Worm (Caenorhabditis elegans) whole organism, L1 larva: ENCODE measurements around the gene hpd-1.

ENCODE experiments used
- C34B4.2 ChIP-seq: sonication (generic microtip); optimal IDR thresholded peaks from 2 replicates; lab custom pipeline; 2017; ENCODE audit warnings: mild to moderate bottlenecking, missing genetic modification characterization, missing compliant biosample characterization
- aha-1 ChIP-seq: fragments of 150-350 bp; optimal IDR thresholded peaks from 2 replicates; lab custom pipeline; 2014; ENCODE audit warnings: missing biosample characterization, missing genetic modification characterization
- alr-1 ChIP-seq: fragments of 200-800 bp; sonication (Bioruptor generic); optimal IDR thresholded peaks from 2 replicates; lab custom pipeline; 2018; ENCODE audit warnings: borderline replicate concordance, mild to moderate bottlenecking, missing genetic modification characterization, missing compliant biosample characterization
- blmp-1 ChIP-seq: fragments of 150-350 bp; optimal IDR thresholded peaks from 2 replicates; lab custom pipeline; 2014; ENCODE audit warnings: missing biosample characterization, missing genetic modification characterization
- ceh-63 ChIP-seq: fragments of 200-800 bp; sonication (Bioruptor generic); optimal IDR thresholded peaks from 2 replicates; lab custom pipeline; 2018; ENCODE audit warnings: mild to moderate bottlenecking, missing genetic modification characterization, missing compliant biosample characterization
- ceh-8 ChIP-seq: fragments of 200-800 bp; sonication (Bioruptor generic); optimal IDR thresholded peaks from 2 replicates; lab custom pipeline; 2018; ENCODE audit warnings: mild to moderate bottlenecking, missing genetic modification characterization, moderate library complexity, missing compliant biosample characterization
- ceh-88 ChIP-seq: fragments of 200-800 bp; sonication (Bioruptor generic); IDR thresholded peaks from 2 replicates; pipeline ENCODE4 v1.3.6; 2022; ENCODE audit warnings: missing genetic modification characterization, missing compliant biosample characterization
- ceh-90 ChIP-seq: sonication (generic microtip); optimal IDR thresholded peaks from 2 replicates; lab custom pipeline; 2016; ENCODE audit warnings: missing genetic modification characterization, missing compliant biosample characterization
- ces-1 ChIP-seq: fragments of 150-350 bp; optimal IDR thresholded peaks from 2 replicates; lab custom pipeline; 2014; ENCODE audit warnings: missing biosample characterization, missing genetic modification reagents, missing genetic modification characterization
- dpl-1 ChIP-seq, 3 experiments: fragments of 150-350 bp in 2 of 3; sonication (generic microtip) in 1 of 3; optimal IDR thresholded peaks; 2 replicates each; lab custom pipeline; 2014 to 2017; ENCODE audit warnings: missing biosample characterization in 3 of 3, missing genetic modification characterization in 3 of 3, missing genetic modification reagents in 3 of 3
- dsc-1 ChIP-seq: sonication (generic microtip); optimal IDR thresholded peaks from 2 replicates; lab custom pipeline; 2016; ENCODE audit warnings: mild to moderate bottlenecking, missing genetic modification characterization, missing compliant biosample characterization
- efl-1 ChIP-seq, 4 experiments: fragments of 150-350 bp; optimal IDR thresholded peaks in 3 of 4; peaks in 1 of 4; 1 replicate in 1 of 4; 2 replicates in 3 of 4; lab custom pipeline; 2014; ENCODE audit warnings: missing biosample characterization in 2 of 4, missing genetic modification characterization in 2 of 4, missing genetic modification reagents in 2 of 4
- efl-3 ChIP-seq: fragments of 200-800 bp; sonication (Bioruptor generic); optimal IDR thresholded peaks from 2 replicates; lab custom pipeline; 2018; ENCODE audit warnings: mild to moderate bottlenecking, missing genetic modification characterization, missing compliant biosample characterization
- egl-13 ChIP-seq: sonication (generic microtip); optimal IDR thresholded peaks from 2 replicates; lab custom pipeline; 2016; ENCODE audit warnings: missing genotype, missing genetic modification reagents, missing genetic modification characterization, missing compliant biosample characterization
- egl-27 ChIP-seq, 2 experiments: fragments of 150-350 bp in 1 of 2; sonication (generic microtip); optimal IDR thresholded peaks; 3 replicates each; lab custom pipeline; 2017 to 2018; ENCODE audit warnings: missing biosample characterization in 2 of 2, missing genetic modification characterization in 2 of 2, missing genetic modification reagents in 2 of 2
- elt-3 ChIP-seq, 6 experiments: fragments of 150-350 bp in 1 of 6; sonication (generic microtip); optimal IDR thresholded peaks; 2 replicates each; lab custom pipeline; 2017 to 2018; ENCODE audit warnings: missing biosample characterization in 6 of 6, missing genetic modification characterization in 6 of 6, inconsistent platforms in 1 of 6
- ets-5 ChIP-seq: fragments of 200-800 bp; sonication (Bioruptor generic); IDR thresholded peaks from 2 replicates; pipeline ENCODE4 v1.3.6; 2022; ENCODE audit warnings: missing genetic modification characterization, missing compliant biosample characterization
- fkh-10 ChIP-seq: sonication (generic microtip); optimal IDR thresholded peaks from 2 replicates; lab custom pipeline; 2017; ENCODE audit warnings: missing biosample characterization, missing genetic modification reagents, missing genetic modification characterization
- fkh-8 ChIP-seq: sonication (generic microtip); optimal IDR thresholded peaks from 2 replicates; lab custom pipeline; 2016; ENCODE audit warnings: mild to moderate bottlenecking, missing genetic modification characterization, missing compliant biosample characterization
- hpl-2 ChIP-seq: fragments of 150-350 bp; optimal IDR thresholded peaks from 2 replicates; lab custom pipeline; 2014; ENCODE audit warnings: missing biosample characterization, missing genetic modification reagents, missing genetic modification characterization
- isw-1 ChIP-seq: fragments of 200-800 bp; sonication (Bioruptor generic); IDR thresholded peaks from 2 replicates; pipeline ENCODE4 v1.3.6; 2022; ENCODE audit warnings: missing genetic modification characterization, missing compliant biosample characterization
- lin-13 ChIP-seq: fragments of 150-350 bp; optimal IDR thresholded peaks from 2 replicates; lab custom pipeline; 2014; ENCODE audit warnings: missing biosample characterization, missing genetic modification reagents, missing genetic modification characterization
- lin-14 ChIP-seq: fragments of 200-800 bp; sonication (Bioruptor generic); optimal IDR thresholded peaks from 2 replicates; lab custom pipeline; 2018; ENCODE audit warnings: mild to moderate bottlenecking, missing genetic modification characterization, moderate library complexity, missing compliant biosample characterization
- lin-15B ChIP-seq: fragments of 150-350 bp; sonication (generic microtip); optimal IDR thresholded peaks from 3 replicates; lab custom pipeline; 2014; ENCODE audit warnings: missing biosample characterization, missing genetic modification characterization
- lin-35 ChIP-seq, 2 experiments: fragments of 150-350 bp; optimal IDR thresholded peaks; 2 replicates each; lab custom pipeline; 2014; ENCODE audit warnings: missing biosample characterization in 2 of 2, missing genetic modification characterization in 2 of 2, missing genetic modification reagents in 2 of 2
- lin-39 ChIP-seq: fragments of 150-350 bp; optimal IDR thresholded peaks from 2 replicates; lab custom pipeline; 2014; ENCODE audit warnings: missing biosample characterization, missing genetic modification reagents, missing genetic modification characterization
- lir-3 ChIP-seq: sonication (generic microtip); optimal IDR thresholded peaks from 2 replicates; lab custom pipeline; 2016; ENCODE audit warnings: mild to moderate bottlenecking, missing genetic modification characterization, moderate library complexity, missing compliant biosample characterization; ENCODE audit not compliant: poor library complexity
- lsy-2 ChIP-seq, 2 experiments: fragments of 150-350 bp; optimal IDR thresholded peaks; 2 replicates each; lab custom pipeline; 2014; ENCODE audit warnings: missing biosample characterization in 2 of 2, missing genetic modification characterization in 2 of 2
- mep-1 ChIP-seq: fragments of 150-350 bp; optimal IDR thresholded peaks from 2 replicates; lab custom pipeline; 2014; ENCODE audit warnings: missing biosample characterization, missing genetic modification characterization
- nhr-12 ChIP-seq: sonication (generic microtip); optimal IDR thresholded peaks from 2 replicates; lab custom pipeline; 2017; ENCODE audit warnings: missing biosample characterization, missing genetic modification characterization
- nhr-19 ChIP-seq: fragments of 200-800 bp; sonication (Bioruptor generic); conservative IDR thresholded peaks from 2 replicates; pipeline ENCODE4 v1.3.6; 2022; ENCODE audit warnings: missing genetic modification characterization, missing compliant biosample characterization
- nhr-28 ChIP-seq: fragments of 150-350 bp; optimal IDR thresholded peaks from 2 replicates; lab custom pipeline; 2014; ENCODE audit warnings: missing biosample characterization, missing genetic modification characterization
- nhr-71 ChIP-seq: sonication (generic microtip); optimal IDR thresholded peaks from 2 replicates; lab custom pipeline; 2016; ENCODE audit warnings: mild to moderate bottlenecking, missing genetic modification characterization, moderate library complexity, missing compliant biosample characterization
- nhr-76 ChIP-seq: sonication (generic microtip); optimal IDR thresholded peaks from 2 replicates; lab custom pipeline; 2017; ENCODE audit warnings: missing biosample characterization, missing genetic modification characterization
- nhr-77 ChIP-seq: fragments of 150-350 bp; optimal IDR thresholded peaks from 2 replicates; lab custom pipeline; 2014; ENCODE audit warnings: missing biosample characterization, missing genetic modification characterization
- nhr-84 ChIP-seq: sonication (generic microtip); optimal IDR thresholded peaks from 2 replicates; lab custom pipeline; 2017; ENCODE audit warnings: missing biosample characterization, missing genetic modification characterization
- pag-3 ChIP-seq: sonication (generic microtip); optimal IDR thresholded peaks from 2 replicates; lab custom pipeline; 2017; ENCODE audit warnings: missing genetic modification characterization, mild to moderate bottlenecking, missing compliant biosample characterization, antibody characterized with exemption, borderline replicate concordance; ENCODE audit not compliant: insufficient read depth
- pax-3 ChIP-seq: fragments of 200-800 bp; sonication (Bioruptor generic); optimal IDR thresholded peaks from 2 replicates; lab custom pipeline; 2018; ENCODE audit warnings: mild to moderate bottlenecking, missing genetic modification characterization, moderate library complexity, missing compliant biosample characterization
- sox-4 ChIP-seq: sonication (generic microtip); optimal IDR thresholded peaks from 2 replicates; lab custom pipeline; 2016; ENCODE audit warnings: missing genetic modification characterization, missing compliant biosample characterization
- sptf-1 ChIP-seq: fragments of 150-350 bp; optimal IDR thresholded peaks from 2 replicates; lab custom pipeline; 2014; ENCODE audit warnings: missing biosample characterization, missing genetic modification characterization
- swsn-7 ChIP-seq: sonication (generic microtip); optimal IDR thresholded peaks from 2 replicates; lab custom pipeline; 2016; ENCODE audit warnings: missing genetic modification characterization, missing compliant biosample characterization
- tbx-2 ChIP-seq: sonication (generic microtip); optimal IDR thresholded peaks from 2 replicates; lab custom pipeline; 2016; ENCODE audit warnings: missing genetic modification characterization, missing compliant biosample characterization
- unc-62 ChIP-seq: fragments of 150-350 bp; optimal IDR thresholded peaks from 2 replicates; lab custom pipeline; 2014; ENCODE audit warnings: missing biosample characterization, missing genetic modification reagents, missing genetic modification characterization
- unc-86 ChIP-seq: sonication (generic microtip); optimal IDR thresholded peaks from 2 replicates; lab custom pipeline; 2016; ENCODE audit warnings: missing genetic modification characterization, missing compliant biosample characterization
- unc-98 ChIP-seq: fragments of 200-800 bp; sonication (Bioruptor generic); IDR thresholded peaks from 2 replicates; pipeline ENCODE4 v1.3.6; 2022; ENCODE audit warnings: missing genetic modification characterization, missing compliant biosample characterization
- vab-15 ChIP-seq: sonication (generic microtip); optimal IDR thresholded peaks from 2 replicates; lab custom pipeline; 2017; ENCODE audit warnings: missing genotype, mild to moderate bottlenecking, missing genetic modification characterization, missing compliant biosample characterization
- zag-1 ChIP-seq: fragments of 150-350 bp; optimal IDR thresholded peaks from 2 replicates; lab custom pipeline; 2014; ENCODE audit warnings: missing biosample characterization, missing genetic modification characterization
- zip-4 ChIP-seq: fragments of 200-800 bp; sonication (Bioruptor generic); optimal IDR thresholded peaks from 2 replicates; lab custom pipeline; 2018; ENCODE audit warnings: mild to moderate bottlenecking, missing genetic modification characterization, moderate library complexity, missing compliant biosample characterization
- ztf-11 ChIP-seq, 2 experiments: sonication (generic microtip); optimal IDR thresholded peaks; 2 replicates each; lab custom pipeline; 2016 to 2017; ENCODE audit warnings: missing genetic modification characterization in 2 of 2, missing biosample characterization in 1 of 2, missing compliant biosample characterization in 1 of 2

Gene hpd-1

DNA sequence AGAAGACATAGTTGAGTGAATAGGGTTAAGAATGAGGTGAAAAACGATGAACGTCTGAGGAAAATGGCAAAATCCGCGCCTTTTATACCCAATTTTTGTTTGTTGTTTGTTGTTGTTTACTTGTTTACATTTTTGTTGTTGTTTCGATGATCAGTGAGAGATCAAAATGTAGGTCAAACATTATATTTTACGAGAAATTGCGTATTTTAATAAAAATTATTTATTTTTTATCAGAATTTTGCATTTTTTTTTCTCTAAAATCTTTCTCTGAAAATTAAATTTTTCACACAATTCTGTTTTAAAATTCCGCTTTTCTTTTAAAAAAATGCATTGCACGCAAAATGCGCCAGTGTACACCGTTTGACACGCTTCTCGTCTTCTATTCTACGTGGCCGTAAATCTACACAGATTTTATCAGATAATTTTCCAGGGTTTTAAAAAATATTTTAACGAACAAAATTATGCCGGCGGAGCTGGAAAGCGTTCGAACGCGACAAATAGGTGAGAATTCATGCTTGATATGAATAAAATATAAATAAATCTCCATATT is 28.6 kb upstream of the hpd-1 start, which contains the start of the genes sip-1 and sly-1 (continued):
- TF ChIP-seq egl-13 (tag; lab: Kevin White, UChicago) (peak; percentile 76), zip-4 (GFP tag; lab: Kevin White, UChicago) (peak; percentile 72), nhr-28 (tag; lab: Kevin White, UChicago) (no peak), fkh-10 (peak; percentile 32), isw-1 (GFP tag; lab: Robert Waterston, UW) (peak; percentile 77), ets-5 (GFP tag; lab: Robert Waterston, UW) (0 out of 2 replicates have a peak, but pooled peaks have one; percentile 63), elt-3 (tag; optimal IDR thresholded peaks at IDR 0.05; lab: Kevin White, UChicago) (peak in 2 of 6 experiments; percentile 62 to 75), mep-1 (peak; percentile 98), nhr-71 (peak; percentile 91), nhr-84 (no peak), lin-13 (GFP tag; lab: Kevin White, UChicago) (peak; percentile 69), pax-3 (tag; lab: Kevin White, UChicago) (peak; percentile 56), nhr-76 (no peak), ceh-90 (tag; lab: Kevin White, UChicago) (peak; percentile 63), efl-3 (GFP tag; lab: Kevin White, UChicago) (no peak), nhr-77 (tag; lab: Kevin White, UChicago) (peak; percentile 43), ceh-63 (GFP tag; lab: Kevin White, UChicago) (no peak), unc-98 (GFP tag; lab: Robert Waterston, UW) (no peak), ztf-11 (tag; optimal IDR thresholded peaks at IDR 0.05; lab: Kevin White, UChicago) (peak in 1 of 2 experiments; percentile 64), nhr-12 (no peak), fkh-8 (tag; lab: Kevin White, UChicago) (peak; percentile 74), lin-14 (GFP tag; lab: Kevin White, UChicago) (peak; percentile 85), tbx-2 (peak; percentile 90), unc-86 (tag; lab: Kevin White, UChicago) (peak; percentile 79), dsc-1 (tag; lab: Kevin White, UChicago) (peak; percentile 84), lin-39 (tag; lab: Kevin White, UChicago) (peak; percentile 92), alr-1 (tag; lab: Kevin White, UChicago) (no peak), lin-15B (peak; percentile 91), lin-35 (GFP tag; optimal IDR thresholded peaks at IDR 0.05; lab: Kevin White, UChicago) (peak; percentile 91 to 97), efl-1 (optimal IDR thresholded peaks at IDR 0.05; lab: Kevin White, UChicago) (peak; percentile 74 to 93), efl-1 (GFP tag; optimal IDR thresholded peaks at IDR 0.05 in 1 of 2; lab: Kevin White, UChicago) (peak; percentile 92 to 99), vab-15 (tag; lab: Kevin White, UChicago) (no peak), egl-27 (tag; optimal IDR thresholded peaks at IDR 0.05; lab: Kevin White, UChicago) (no peak), aha-1 (no peak), unc-62 (no peak), ceh-88 (peak; percentile 58; the same call in 1 of the 2 replicates), swsn-7 (peak; percentile 82), C34B4.2 (tag; lab: Kevin White, UChicago) (no peak), ces-1 (GFP tag; lab: Kevin White, UChicago) (no peak), pag-3 (peak; percentile 74)
- TF ChIP-seq, all 84 proteins: peak for 58

- TF ChIP-seq hpl-2 (GFP tag; lab: Kevin White, UChicago) (no peak), zag-1 (tag; lab: Kevin White, UChicago) (no peak), lsy-2 (tag; optimal IDR thresholded peaks at IDR 0.05; lab: Kevin White, UChicago) (no peak), egl-13 (tag; lab: Kevin White, UChicago) (no peak), lin-15B (no peak), nhr-71 (no peak), dpl-1 (GFP tag; optimal IDR thresholded peaks at IDR 0.05; lab: Kevin White, UChicago) (no peak), lir-3 (no peak), sptf-1 (tag; lab: Kevin White, UChicago) (no peak), ceh-8 (GFP tag; lab: Kevin White, UChicago) (no peak), zip-4 (GFP tag; lab: Kevin White, UChicago) (no peak), ceh-63 (GFP tag; lab: Kevin White, UChicago) (no peak), lin-14 (GFP tag; lab: Kevin White, UChicago) (peak; percentile 30), unc-98 (GFP tag; lab: Robert Waterston, UW) (no peak), sox-4 (tag; lab: Kevin White, UChicago) (no peak), blmp-1 (tag; lab: Kevin White, UChicago) (no peak), nhr-19 (GFP tag; lab: Robert Waterston, UW) (no peak), fkh-10 (peak; percentile 80)
- TF ChIP-seq, all 84 proteins: peak for 2
Measured at ce11 chrIII:10512570-10512969, 22.8 kb upstream of the hpd-1 start.
